Fruit fly (Drosophila melanogaster) whole organism, embryonic: ENCODE measurements around the gene CG43251.

Experiments used
- Abd-B ChIP-seq: fragments of 200-800 bp; sonication (Bioruptor generic); optimal IDR thresholded peaks from 2 replicates; lab custom pipeline; 2018; ENCODE audit warnings: missing biosample characterization, mild to moderate bottlenecking, missing genetic modification characterization, moderate library complexity
- Adf1 ChIP-seq: fragments of 200-800 bp; sonication (Bioruptor generic); IDR thresholded peaks from 2 replicates; pipeline ENCODE4 v1.3.6; 2022; ENCODE audit warnings: missing biosample characterization, missing genetic modification characterization
- Atf6 ChIP-seq: fragments of 200-800 bp; sonication (Bioruptor generic); IDR thresholded peaks from 2 replicates; pipeline ENCODE4 v1.3.6; 2022; ENCODE audit warnings: missing biosample characterization, missing genetic modification characterization
- CG10543 ChIP-seq: fragments of 200-800 bp; sonication (Bioruptor generic); optimal IDR thresholded peaks from 3 replicates; lab custom pipeline; 2017; ENCODE audit warnings: missing biosample characterization, mild to moderate bottlenecking, missing genetic modification characterization, moderate library complexity
- CG11398 ChIP-seq: fragments of 200-800 bp; sonication (Bioruptor generic); optimal IDR thresholded peaks from 2 replicates; lab custom pipeline; 2016; ENCODE audit warnings: missing biosample characterization, missing genetic modification characterization
- CG11560 ChIP-seq: fragments of 200-800 bp; sonication (Bioruptor generic); IDR thresholded peaks from 3 replicates; pipeline ENCODE4 v1.3.6; 2022; ENCODE audit warnings: missing biosample characterization, missing genetic modification characterization
- CG14860 ChIP-seq: fragments of 200-800 bp; sonication (Bioruptor generic); IDR thresholded peaks from 3 replicates; pipeline ENCODE4 v1.3.6; 2022; ENCODE audit warnings: missing biosample characterization, missing genetic modification characterization; ENCODE audit not compliant: partially characterized antibody
- CG14965 ChIP-seq: fragments of 200-800 bp; sonication (Bioruptor generic); optimal IDR thresholded peaks from 2 replicates; lab custom pipeline; 2016; ENCODE audit warnings: missing biosample characterization, missing genetic modification characterization, borderline replicate concordance
- CG15514 ChIP-seq: fragments of 200-800 bp; sonication (Bioruptor generic); optimal IDR thresholded peaks from 3 replicates; lab custom pipeline; 2017; ENCODE audit warnings: missing biosample characterization, missing genetic modification characterization, mild to moderate bottlenecking, moderate library complexity, missing genetic modification reagents
- CG17186 ChIP-seq: fragments of 200-800 bp; sonication (Bioruptor generic); optimal IDR thresholded peaks from 3 replicates; lab custom pipeline; 2017; ENCODE audit warnings: missing biosample characterization, missing genetic modification reagents, missing genetic modification characterization
- CG17568 ChIP-seq: fragments of 200-800 bp; sonication (Bioruptor generic); optimal IDR thresholded peaks from 2 replicates; lab custom pipeline; 2018; ENCODE audit warnings: missing biosample characterization, mild to moderate bottlenecking, missing genetic modification characterization, moderate library complexity
- CG17802 ChIP-seq: fragments of 200-800 bp; sonication (Bioruptor generic); optimal IDR thresholded peaks from 2 replicates; lab custom pipeline; 2018; ENCODE audit warnings: missing biosample characterization, mild to moderate bottlenecking, missing genetic modification characterization, moderate library complexity
- CG18764 ChIP-seq: fragments of 200-800 bp; sonication (Bioruptor generic); optimal IDR thresholded peaks from 3 replicates; lab custom pipeline; 2016; ENCODE audit warnings: missing biosample characterization, missing genetic modification characterization
- CG30403 ChIP-seq: fragments of 200-800 bp; sonication (Bioruptor generic); optimal IDR thresholded peaks from 3 replicates; lab custom pipeline; 2016; ENCODE audit warnings: missing biosample characterization, missing genetic modification characterization
- CG4282 ChIP-seq: fragments of 200-800 bp; sonication (Bioruptor generic); optimal IDR thresholded peaks from 2 replicates; lab custom pipeline; 2016; ENCODE audit warnings: missing biosample characterization, missing genetic modification characterization
- CG4424 ChIP-seq: fragments of 200-800 bp; sonication (Bioruptor generic); optimal IDR thresholded peaks from 3 replicates; lab custom pipeline; 2016; ENCODE audit warnings: missing biosample characterization, missing genetic modification characterization
- CrebB ChIP-seq: fragments of 200-800 bp; sonication (Bioruptor generic); optimal IDR thresholded peaks from 3 replicates; lab custom pipeline; 2018; ENCODE audit warnings: missing biosample characterization, mild to moderate bottlenecking, missing genetic modification characterization
- Dad ChIP-seq: fragments of 200-800 bp; sonication (Bioruptor generic); optimal IDR thresholded peaks from 3 replicates; lab custom pipeline; 2016; ENCODE audit warnings: missing biosample characterization, missing genetic modification characterization
- Dll ChIP-seq: fragments of 200-800 bp; sonication (Bioruptor generic); IDR thresholded peaks from 4 replicates; pipeline ENCODE4 v1.3.6; 2022; ENCODE audit warnings: missing biosample characterization, missing genetic modification characterization; ENCODE audit not compliant: partially characterized antibody
- E2f2 ChIP-seq: fragments of 200-800 bp; sonication (Bioruptor generic); IDR thresholded peaks from 2 replicates; pipeline ENCODE4 v1.3.6; 2022; ENCODE audit warnings: missing biosample characterization, missing genetic modification characterization
- Ets97D ChIP-seq: fragments of 200-800 bp; sonication (Bioruptor generic); optimal IDR thresholded peaks from 3 replicates; lab custom pipeline; 2016; ENCODE audit warnings: missing biosample characterization, missing genetic modification characterization
- H2.0 ChIP-seq: fragments of 200-800 bp; sonication (Bioruptor generic); IDR thresholded peaks from 2 replicates; pipeline ENCODE4 v1.3.6; 2022; ENCODE audit warnings: missing biosample characterization, missing genetic modification characterization
- Hey ChIP-seq: fragments of 200-800 bp; sonication (Bioruptor generic); optimal IDR thresholded peaks from 3 replicates; lab custom pipeline; 2018; ENCODE audit warnings: missing biosample characterization, mild to moderate bottlenecking, missing genetic modification characterization
- HmgZ ChIP-seq: fragments of 200-800 bp; sonication (Bioruptor generic); optimal IDR thresholded peaks from 2 replicates; lab custom pipeline; 2018; ENCODE audit warnings: missing biosample characterization, mild to moderate bottlenecking, missing genetic modification characterization
- Hr3 ChIP-seq: fragments of 200-800 bp; sonication (Bioruptor generic); optimal IDR thresholded peaks from 3 replicates; lab custom pipeline; 2016; ENCODE audit warnings: missing biosample characterization, missing genetic modification characterization
- Ravus ChIP-seq: fragments of 200-800 bp; sonication (Bioruptor generic); IDR thresholded peaks from 2 replicates; pipeline ENCODE4 v1.3.6; 2022; ENCODE audit warnings: missing biosample characterization, missing genetic modification characterization
- Side ChIP-seq: fragments of 200-800 bp; sonication (Bioruptor generic); optimal IDR thresholded peaks from 2 replicates; lab custom pipeline; 2016; ENCODE audit warnings: missing biosample characterization, missing genetic modification characterization
- Sry-δ ChIP-seq: fragments of 200-800 bp; sonication (Bioruptor generic); optimal IDR thresholded peaks from 2 replicates; lab custom pipeline; 2016; ENCODE audit warnings: missing biosample characterization, missing genetic modification characterization
- Taf1 ChIP-seq: fragments of 200-800 bp; sonication (Bioruptor generic); IDR thresholded peaks from 2 replicates; pipeline ENCODE4 v1.3.6; 2022; ENCODE audit warnings: missing biosample characterization, missing genetic modification characterization
- Tbp ChIP-seq: fragments of >200 bp; optimal IDR thresholded peaks from 2 replicates; lab custom pipeline; 2018; ENCODE audit warnings: missing biosample characterization, missing genetic modification characterization
- Xrp1 ChIP-seq: fragments of 200-800 bp; sonication (Bioruptor generic); IDR thresholded peaks from 2 replicates; pipeline ENCODE4 v1.3.6; 2022; ENCODE audit warnings: missing biosample characterization, missing genetic modification characterization
- ash1 ChIP-seq: fragments of 200-800 bp; sonication (Bioruptor generic); optimal IDR thresholded peaks from 2 replicates; lab custom pipeline; 2018; ENCODE audit warnings: missing biosample characterization, mild to moderate bottlenecking, missing genetic modification characterization
- cas ChIP-seq: fragments of 200-800 bp; sonication (Bioruptor generic); IDR thresholded peaks from 2 replicates; pipeline ENCODE4 v1.3.6; 2022; ENCODE audit warnings: missing biosample characterization, missing genetic modification characterization
- chm ChIP-seq: fragments of 200-800 bp; sonication (Bioruptor generic); IDR thresholded peaks from 2 replicates; pipeline ENCODE4 v1.3.6; 2022; ENCODE audit warnings: missing biosample characterization, missing genetic modification characterization
- cwo ChIP-seq: fragments of 200-800 bp; sonication (Bioruptor generic); optimal IDR thresholded peaks from 3 replicates; lab custom pipeline; 2017; ENCODE audit warnings: missing biosample characterization, missing genetic modification characterization, mild to moderate bottlenecking, moderate library complexity, missing genetic modification reagents
- dimm ChIP-seq: fragments of 200-800 bp; sonication (Bioruptor generic); IDR thresholded peaks from 2 replicates; pipeline ENCODE4 v1.3.6; 2022; ENCODE audit warnings: missing biosample characterization, missing genetic modification characterization
- dysf ChIP-seq: fragments of 200-800 bp; sonication (Bioruptor generic); IDR thresholded peaks from 3 replicates; pipeline ENCODE4 v1.3.6; 2022; ENCODE audit warnings: missing biosample characterization, missing genetic modification characterization
- en ChIP-seq: fragments of 200-800 bp; sonication (Bioruptor generic); optimal IDR thresholded peaks from 2 replicates; lab custom pipeline; 2016; ENCODE audit warnings: missing biosample characterization, missing genetic modification characterization
- ewg ChIP-seq: fragments of 200-800 bp; sonication (Bioruptor generic); optimal IDR thresholded peaks from 3 replicates; lab custom pipeline; 2017; ENCODE audit warnings: mild to moderate bottlenecking, missing biosample characterization, missing genetic modification reagents, missing genetic modification characterization
- fd64A ChIP-seq: fragments of 200-800 bp; sonication (Bioruptor generic); optimal IDR thresholded peaks from 3 replicates; lab custom pipeline; 2018; ENCODE audit warnings: missing biosample characterization, mild to moderate bottlenecking, missing genetic modification characterization
- fd96Cb ChIP-seq: fragments of 200-800 bp; sonication (Bioruptor generic); optimal IDR thresholded peaks from 2 replicates; lab custom pipeline; 2018; ENCODE audit warnings: missing biosample characterization, mild to moderate bottlenecking, missing genetic modification characterization, moderate library complexity
- fu2 ChIP-seq: fragments of 200-800 bp; sonication (Bioruptor generic); optimal IDR thresholded peaks from 2 replicates; lab custom pipeline; 2016; ENCODE audit warnings: missing biosample characterization, missing genetic modification characterization
- grau ChIP-seq: fragments of 200-800 bp; optimal IDR thresholded peaks from 3 replicates; lab custom pipeline; 2019; ENCODE audit warnings: missing biosample characterization, mild to moderate bottlenecking, missing genetic modification characterization, moderate library complexity
- gt ChIP-seq: fragments of 200-800 bp; sonication (Bioruptor generic); IDR thresholded peaks from 2 replicates; pipeline ENCODE4 v1.3.6; 2022; ENCODE audit warnings: missing biosample characterization, missing genetic modification characterization
- hb ChIP-seq: fragments of 200-800 bp; sonication (Bioruptor generic); IDR thresholded peaks from 3 replicates; pipeline ENCODE4 v1.3.6; 2022; ENCODE audit warnings: missing biosample characterization, missing genetic modification characterization; ENCODE audit not compliant: partially characterized antibody
- nau ChIP-seq: fragments of 200-800 bp; sonication (Bioruptor generic); optimal IDR thresholded peaks from 3 replicates; lab custom pipeline; 2017; ENCODE audit warnings: missing biosample characterization, mild to moderate bottlenecking, missing genetic modification characterization, missing genetic modification reagents
- p53 ChIP-seq: fragments of 200-800 bp; sonication (Bioruptor generic); optimal IDR thresholded peaks from 2 replicates; lab custom pipeline; 2016; ENCODE audit warnings: missing biosample characterization, missing genetic modification characterization
- pb ChIP-seq: fragments of 200-800 bp; sonication (Bioruptor generic); optimal IDR thresholded peaks from 3 replicates; lab custom pipeline; 2016; ENCODE audit warnings: missing biosample characterization, missing genetic modification characterization
- phol ChIP-seq: fragments of 200-800 bp; sonication (Bioruptor generic); optimal IDR thresholded peaks from 3 replicates; lab custom pipeline; 2018; ENCODE audit warnings: missing biosample characterization, mild to moderate bottlenecking, missing genetic modification characterization, moderate library complexity
- rib ChIP-seq: fragments of 200-800 bp; sonication (Bioruptor generic); IDR thresholded peaks from 2 replicates; pipeline ENCODE4 v1.3.6; 2022; ENCODE audit warnings: missing biosample characterization, missing genetic modification characterization
- sima ChIP-seq: fragments of 200-800 bp; sonication (Bioruptor generic); optimal IDR thresholded peaks from 2 replicates; lab custom pipeline; 2016; ENCODE audit warnings: missing biosample characterization, missing genetic modification characterization
- tx ChIP-seq: fragments of 200-800 bp; sonication (Bioruptor generic); optimal IDR thresholded peaks from 2 replicates; lab custom pipeline; 2016; ENCODE audit warnings: missing biosample characterization, missing genetic modification characterization
- zen ChIP-seq: fragments of 200-800 bp; sonication (Bioruptor generic); optimal IDR thresholded peaks from 3 replicates; lab custom pipeline; 2018; ENCODE audit warnings: missing biosample characterization, mild to moderate bottlenecking, missing genetic modification characterization, moderate library complexity

The CG43251 gene

dm6 chr3L:20769350-20769749, 10.7 kb downstream of the CG43251 start, which contains the start of the genes CG4074 and CG4186 (continued):
- TF ChIP-seq dimm (GFP tag; lab: Robert Waterston, UW) (no peak), CG17802 (tag; lab: Kevin White, UChicago) (no peak), CG14965 (GFP tag; lab: Kevin White, UChicago) (no peak), CG4282 (GFP tag; lab: Kevin White, UChicago) (no peak), ash1 (GFP tag; lab: Kevin White, UChicago) (no peak), Hey (tag; lab: Kevin White, UChicago) (no peak), Tbp (GFP tag; lab: Kevin White, UChicago) (no peak), Adf1 (GFP tag; lab: Robert Waterston, UW) (no peak), CG18764 (GFP tag; lab: Kevin White, UChicago) (no peak), CG17186 (GFP tag; lab: Kevin White, UChicago) (no peak), fu2 (GFP tag; lab: Kevin White, UChicago) (no peak), cas (GFP tag; lab: Robert Waterston, UW) (no peak), ewg (GFP tag; lab: Kevin White, UChicago) (no peak), H2.0 (GFP tag; lab: Robert Waterston, UW) (no peak), HmgZ (tag; lab: Kevin White, UChicago) (peak; percentile 25), Abd-B (GFP tag; lab: Kevin White, UChicago) (no peak), sima (GFP tag; lab: Kevin White, UChicago) (no peak), Ravus (GFP tag; lab: Robert Waterston, UW) (no peak), Dll (GFP tag; lab: Robert Waterston, UW) (peak; percentile 13; the same call in 1 of the 4 replicates), grau (tag; lab: Kevin White, UChicago) (no peak), tx (GFP tag; lab: Kevin White, UChicago) (no peak), p53 (GFP tag; lab: Kevin White, UChicago) (no peak), hb (GFP tag; lab: Robert Waterston, UW) (no peak), CG17568 (GFP tag; lab: Kevin White, UChicago) (peak; percentile 35), CrebB (tag; lab: Kevin White, UChicago) (no peak), CG4424 (no peak), CG30403 (no peak), phol (tag; lab: Kevin White, UChicago) (peak; percentile 42), CG11560 (tag; lab: Robert Waterston, UW) (no peak), chm (GFP tag; lab: Robert Waterston, UW) (no peak), rib (GFP tag; lab: Robert Waterston, UW) (no peak), Dad (no peak), Hr3 (GFP tag; lab: Kevin White, UChicago) (no peak), fd96Cb (tag; lab: Kevin White, UChicago) (no peak), CG15514 (GFP tag; lab: Kevin White, UChicago) (peak; percentile 31), Taf1 (no peak), gt (GFP tag; lab: Robert Waterston, UW) (no peak), en (GFP tag; lab: Kevin White, UChicago) (no peak), CG14860 (GFP tag; lab: Robert Waterston, UW) (no peak), CG10543 (GFP tag; lab: Kevin White, UChicago) (no peak), Ets97D (GFP tag; lab: Kevin White, UChicago) (peak; percentile 68), Xrp1 (GFP tag; lab: Robert Waterston, UW) (no peak), Side (GFP tag; lab: Kevin White, UChicago) (no peak), E2f2 (GFP tag; lab: Robert Waterston, UW) (no peak), zen (tag; lab: Kevin White, UChicago) (peak; percentile 17), Atf6 (GFP tag; lab: Robert Waterston, UW) (no peak), fd64A (GFP tag; lab: Kevin White, UChicago) (no peak), Sry-δ (GFP tag; lab: Kevin White, UChicago) (no peak), nau (GFP tag; lab: Kevin White, UChicago) (no peak), CG11398 (GFP tag; lab: Kevin White, UChicago) (no peak), pb (GFP tag; lab: Kevin White, UChicago) (no peak), dysf (GFP tag; lab: Robert Waterston, UW) (no peak), cwo (GFP tag; lab: Kevin White, UChicago) (no peak)
